Worm (Caenorhabditis elegans): Measurements from ENCODE around the gene col-130.

- TF ChIP-seq arid-1 (GFP tag; conservative IDR thresholded peaks at IDR 0.05) (no peak), lin-15B (tag; optimal IDR thresholded peaks at IDR 0.05) (no peak), ztf-11 (tag; optimal IDR thresholded peaks at IDR 0.05) (no peak), unc-39 (tag; optimal IDR thresholded peaks at IDR 0.05) (no peak), fkh-10 (GFP tag; optimal IDR thresholded peaks at IDR 0.05) (peak; percentile 3), nhr-11 (tag; optimal IDR thresholded peaks at IDR 0.05) (no peak)
Measured at ce11 chrIV:12451225-12451831, 23.0 kb upstream of the col-130 start, which contains the start of gene dpy-26.
